Worm (Caenorhabditis elegans) whole organism, midembryonic: ENCODE measurements around the gene fbn-1.

Experiments used
- T22C8.4 ChIP-seq: fragments of 200-800 bp; sonication (Bioruptor generic); IDR thresholded peaks from 2 replicates; pipeline ENCODE4 v1.3.6; 2022; ENCODE audit warnings: missing genetic modification characterization, missing compliant biosample characterization
- cog-1 ChIP-seq: sonication (generic microtip); optimal IDR thresholded peaks from 2 replicates; lab custom pipeline; 2016; ENCODE audit warnings: missing genetic modification characterization, missing compliant biosample characterization
- flt-1 ChIP-seq: fragments of 200-800 bp; sonication (Bioruptor generic); IDR thresholded peaks from 2 replicates; pipeline ENCODE4 v1.3.6; 2022; ENCODE audit warnings: missing genetic modification characterization, missing compliant biosample characterization
- klf-2 ChIP-seq: fragments of 200-800 bp; sonication (Bioruptor generic); conservative IDR thresholded peaks from 2 replicates; pipeline ENCODE4 v1.3.6; 2022; ENCODE audit warnings: missing genetic modification reagents, missing genetic modification characterization, missing compliant biosample characterization
- med-1 ChIP-seq: sonication (generic microtip); optimal IDR thresholded peaks from 2 replicates; lab custom pipeline; 2017; ENCODE audit warnings: missing genetic modification characterization, mild to moderate bottlenecking, missing compliant biosample characterization, antibody characterized with exemption, missing genetic modification reagents; ENCODE audit not compliant: insufficient read depth
- ref-1 ChIP-seq: fragments of 200-800 bp; sonication (Bioruptor generic); conservative IDR thresholded peaks from 2 replicates; pipeline ENCODE4 v1.3.6; 2022; ENCODE audit warnings: missing genetic modification reagents, missing genetic modification characterization, missing compliant biosample characterization
- tab-1 ChIP-seq: fragments of 200-800 bp; sonication (Bioruptor generic); IDR thresholded peaks from 2 replicates; pipeline ENCODE4 v1.3.6; 2022; ENCODE audit warnings: missing genetic modification characterization, missing compliant biosample characterization
- ztf-23 ChIP-seq: fragments of 200-800 bp; sonication (Bioruptor generic); IDR thresholded peaks from 2 replicates; pipeline ENCODE4 v1.3.6; 2022; ENCODE audit warnings: missing genetic modification reagents, missing genetic modification characterization, missing compliant biosample characterization
- ztf-29 ChIP-seq: fragments of 200-800 bp; sonication (Bioruptor generic); IDR thresholded peaks from 2 replicates; pipeline ENCODE4 v1.3.6; 2022; ENCODE audit warnings: missing genetic modification reagents, missing genetic modification characterization, missing compliant biosample characterization

ce11 chrIII:7580586-7580985, 44.6 kb upstream of the fbn-1 start:
- TF ChIP-seq flt-1 (GFP tag; lab: Robert Waterston, UW) (no peak), T22C8.4 (GFP tag; lab: Robert Waterston, UW) (no peak), tab-1 (no peak), ztf-29 (no peak), ref-1 (GFP tag; lab: Robert Waterston, UW) (no peak), klf-2 (no peak), ztf-23 (GFP tag; lab: Robert Waterston, UW) (no peak), med-1 (GFP tag; lab: Kevin White, UChicago) (no peak), cog-1 (tag; lab: Kevin White, UChicago) (no peak)
